Fruit fly (Drosophila melanogaster) whole organism, prepupa: ENCODE measurements around the gene LUBEL.

Experiments
- CG9139 ChIP-seq: fragments of 200-800 bp; sonication (Bioruptor generic); optimal IDR thresholded peaks from 3 replicates; lab custom pipeline; 2017; ENCODE audit warnings: missing biosample characterization, mild to moderate bottlenecking, missing genetic modification characterization
- Ets21C ChIP-seq: fragments of 200-800 bp; sonication (Bioruptor generic); optimal IDR thresholded peaks from 3 replicates; lab custom pipeline; 2016; ENCODE audit warnings: missing biosample characterization, missing genetic modification characterization

- no peak for TF ChIP-seq Ets21C
- TF ChIP-seq CG9139 (GFP tag; lab: Kevin White, UChicago): no peak
These were observed 28.2 kb upstream of the LUBEL start, which contains the start of gene CG17376 for dm6 chr2L:6800794-6801193.
